Fruit fly (Drosophila melanogaster): ENCODE measurements around the gene CG3156.

CG3156 gene

dm6 chrX:522357-523043, 34.8 kb downstream of the CG3156 start (continued):
- TF ChIP-seq Pdp1 (GFP tag; optimal IDR thresholded peaks at IDR 0.05) (peak; percentile 83 to 87), CG1603 (tag; optimal IDR thresholded peaks at IDR 0.05) (peak; percentile 79), salm (tag; optimal IDR thresholded peaks at IDR 0.05) (no peak), zfh2 (GFP tag; optimal IDR thresholded peaks at IDR 0.05) (peak; percentile 94), CG9797 (GFP tag; optimal IDR thresholded peaks at IDR 0.05) (no peak), CG2678 (tag; optimal IDR thresholded peaks at IDR 0.05) (peak; percentile 79), Xrp1 (GFP tag; IDR thresholded peaks at IDR 0.05) (peak; percentile 86), inv (GFP tag; IDR thresholded peaks at IDR 0.05; ENCODE audit: partially characterized antibody) (no peak), CG3065 (GFP tag; optimal IDR thresholded peaks at IDR 0.05) (peak; percentile 8), org-1 (GFP tag; optimal IDR thresholded peaks at IDR 0.05) (peak; percentile 79), CG9727 (GFP tag; optimal IDR thresholded peaks at IDR 0.05) (peak; percentile 57), unc-4 (GFP tag; IDR thresholded peaks at IDR 0.05; ENCODE audit: partially characterized antibody) (no peak), CG10979 (tag; optimal IDR thresholded peaks at IDR 0.05) (peak; percentile 46), sisA (GFP tag; IDR thresholded peaks at IDR 0.05) (peak; percentile 85), CG10565 (GFP tag; optimal IDR thresholded peaks at IDR 0.05) (no peak), crol (GFP tag; IDR thresholded peaks at IDR 0.05) (peak; percentile 76), Dbx (GFP tag; IDR thresholded peaks at IDR 0.05) (peak; percentile 92), zen2 (GFP tag; IDR thresholded peaks at IDR 0.05; ENCODE audit: partially characterized antibody) (no peak), sob (GFP tag; IDR thresholded peaks at IDR 0.05) (peak; percentile 91), CG11456 (GFP tag; IDR thresholded peaks at IDR 0.05) (peak; percentile 97), vnd (GFP tag; IDR thresholded peaks at IDR 0.05; ENCODE audit: partially characterized antibody) (no peak), CG2116 (GFP tag; optimal IDR thresholded peaks at IDR 0.05) (no peak), ash1 (GFP tag; optimal IDR thresholded peaks at IDR 0.05) (peak; percentile 93), ind (GFP tag; optimal IDR thresholded peaks at IDR 0.05) (peak; percentile 88), CHES-1-like (GFP tag; optimal IDR thresholded peaks at IDR 0.05) (peak; percentile 88), CG10959 (GFP tag; IDR thresholded peaks at IDR 0.05) (peak; percentile 66; the same call in 1 of the 2 replicates), sima (GFP tag; optimal IDR thresholded peaks at IDR 0.05) (peak; percentile 54), ase (GFP tag; IDR thresholded peaks at IDR 0.05) (peak; percentile 76; the same call in 2 of the 3 replicates), ERR (GFP tag; optimal IDR thresholded peaks at IDR 0.05) (peak; percentile 78), TFAM (GFP tag; optimal IDR thresholded peaks at IDR 0.05) (no peak), gem (tag; optimal IDR thresholded peaks at IDR 0.05) (peak; percentile 76), Mrtf (GFP tag; IDR thresholded peaks at IDR 0.05) (peak; percentile 88; the same call in 2 of the 3 replicates), pros (GFP tag; optimal IDR thresholded peaks at IDR 0.05) (peak; percentile 9), Ada2b (GFP tag; IDR thresholded peaks at IDR 0.05) (peak; percentile 85), CG2199 (GFP tag; IDR thresholded peaks at IDR 0.05) (peak; percentile 80; the same call in 2 of the 3 replicates), wek (GFP tag; optimal IDR thresholded peaks at IDR 0.05) (peak; percentile 67), bigmax (GFP tag; optimal IDR thresholded peaks at IDR 0.05) (peak; percentile 22), hkb (optimal IDR thresholded peaks at IDR 0.05) (no peak), hkb (GFP tag; IDR thresholded peaks at IDR 0.05) (peak; percentile 80), Ravus (GFP tag; IDR thresholded peaks at IDR 0.05) (peak; percentile 24; the same call in 1 of the 2 replicates), fru (optimal IDR thresholded peaks at IDR 0.05) (no peak), cg (GFP tag; optimal IDR thresholded peaks at IDR 0.05) (peak; percentile 86), slbo (GFP tag; IDR thresholded peaks at IDR 0.05) (peak; percentile 96), CG31224 (GFP tag; IDR thresholded peaks at IDR 0.05) (peak; percentile 67), CG31441 (GFP tag; IDR thresholded peaks at IDR 0.05) (peak; percentile 30; the same call in 1 of the 2 replicates), fd3F (GFP tag; optimal IDR thresholded peaks at IDR 0.05) (peak; percentile 71), CG6813 (GFP tag; optimal IDR thresholded peaks at IDR 0.05) (peak; percentile 86), hb (GFP tag; IDR thresholded peaks at IDR 0.05; ENCODE audit: partially characterized antibody) (no peak), CG43689 (GFP tag; IDR thresholded peaks at IDR 0.05) (peak; percentile 79), gfzf (GFP tag; optimal IDR thresholded peaks at IDR 0.05) (no peak)

All from whole organism, embryonic.